Fruit fly (Drosophila melanogaster) whole organism, embryonic: ENCODE data around the gene nan.
A peak's percentile ranks its signal among the peaks of the same experiment; 100 is the strongest.

Source experiments
- Atf-2 ChIP-seq: fragments of 200-800 bp; sonication (Bioruptor generic); optimal IDR thresholded peaks from 2 replicates; lab custom pipeline; 2016; ENCODE audit warnings: missing biosample characterization, missing genetic modification characterization
- BtbVII ChIP-seq: fragments of 200-800 bp; sonication (Bioruptor generic); optimal IDR thresholded peaks from 3 replicates; lab custom pipeline; 2017; ENCODE audit warnings: missing biosample characterization, mild to moderate bottlenecking, missing genetic modification characterization
- CG10321 ChIP-seq: fragments of 200-800 bp; sonication (Bioruptor generic); IDR thresholded peaks from 2 replicates; pipeline ENCODE4 v1.3.6; 2022; ENCODE audit warnings: missing biosample characterization, missing genetic modification characterization
- CG10366 ChIP-seq: fragments of 200-800 bp; sonication (Bioruptor generic); IDR thresholded peaks from 2 replicates; pipeline ENCODE4 v1.3.6; 2022; ENCODE audit warnings: missing biosample characterization, missing genetic modification characterization
- CG11560 ChIP-seq: fragments of 200-800 bp; sonication (Bioruptor generic); IDR thresholded peaks from 3 replicates; pipeline ENCODE4 v1.3.6; 2022; ENCODE audit warnings: missing biosample characterization, missing genetic modification characterization
- CG11696 ChIP-seq: fragments of 200-800 bp; sonication (Bioruptor generic); IDR thresholded peaks from 2 replicates; pipeline ENCODE4 v1.3.6; 2022; ENCODE audit warnings: missing biosample characterization, missing genetic modification characterization
- CG12104 ChIP-seq: fragments of 200-800 bp; sonication (Bioruptor generic); optimal IDR thresholded peaks from 3 replicates; lab custom pipeline; 2016; ENCODE audit warnings: missing biosample characterization, missing genetic modification characterization
- CG13894 ChIP-seq: fragments of 200-800 bp; sonication (Bioruptor generic); optimal IDR thresholded peaks from 3 replicates; lab custom pipeline; 2018; ENCODE audit warnings: missing biosample characterization, mild to moderate bottlenecking, missing genetic modification characterization, moderate library complexity
- CG14050 ChIP-seq: fragments of 200-800 bp; sonication (Bioruptor generic); IDR thresholded peaks from 3 replicates; pipeline ENCODE4 v1.3.6; 2022; ENCODE audit warnings: missing biosample characterization, missing genetic modification characterization
- CG14860 ChIP-seq: fragments of 200-800 bp; sonication (Bioruptor generic); IDR thresholded peaks from 3 replicates; pipeline ENCODE4 v1.3.6; 2022; ENCODE audit warnings: missing biosample characterization, missing genetic modification characterization; ENCODE audit not compliant: partially characterized antibody
- CG15479 ChIP-seq: fragments of 200-800 bp; sonication (Bioruptor generic); optimal IDR thresholded peaks from 3 replicates; lab custom pipeline; 2019; ENCODE audit warnings: missing biosample characterization, mild to moderate bottlenecking, missing genetic modification characterization, moderate library complexity
- CG17359 ChIP-seq: fragments of 200-800 bp; sonication (Bioruptor generic); optimal IDR thresholded peaks from 3 replicates; lab custom pipeline; 2018; ENCODE audit warnings: missing biosample characterization, mild to moderate bottlenecking, missing genetic modification characterization, moderate library complexity
- CG1792 ChIP-seq: fragments of 200-800 bp; sonication (Bioruptor generic); optimal IDR thresholded peaks from 2 replicates; lab custom pipeline; 2016; ENCODE audit warnings: missing biosample characterization, missing genetic modification characterization
- CG1832 ChIP-seq: fragments of 200-800 bp; sonication (Bioruptor generic); optimal IDR thresholded peaks from 2 replicates; lab custom pipeline; 2017; ENCODE audit warnings: missing biosample characterization, mild to moderate bottlenecking, missing genetic modification characterization, inconsistent platforms
- CG18476 ChIP-seq: fragments of 200-800 bp; sonication (Bioruptor generic); optimal IDR thresholded peaks from 2 replicates; lab custom pipeline; 2016; ENCODE audit warnings: missing biosample characterization, mild to moderate bottlenecking, missing genetic modification characterization
- CG18764 ChIP-seq: fragments of 200-800 bp; sonication (Bioruptor generic); optimal IDR thresholded peaks from 3 replicates; lab custom pipeline; 2016; ENCODE audit warnings: missing biosample characterization, missing genetic modification characterization
- CG30403 ChIP-seq: fragments of 200-800 bp; sonication (Bioruptor generic); optimal IDR thresholded peaks from 3 replicates; lab custom pipeline; 2016; ENCODE audit warnings: missing biosample characterization, missing genetic modification characterization
- CG31441 ChIP-seq: fragments of 200-800 bp; sonication (Bioruptor generic); IDR thresholded peaks from 2 replicates; pipeline ENCODE4 v1.3.6; 2022; ENCODE audit warnings: missing biosample characterization, missing genetic modification characterization
- CG3281 ChIP-seq: fragments of 200-800 bp; sonication (Bioruptor generic); optimal IDR thresholded peaks from 3 replicates; lab custom pipeline; 2017; ENCODE audit warnings: missing biosample characterization, mild to moderate bottlenecking, missing genetic modification characterization
- CG6272 ChIP-seq: fragments of 200-800 bp; sonication (Bioruptor generic); IDR thresholded peaks from 2 replicates; pipeline ENCODE4 v1.3.6; 2022; ENCODE audit warnings: missing biosample characterization, missing genetic modification characterization
- CG9817 ChIP-seq: fragments of 200-800 bp; sonication (Bioruptor generic); optimal IDR thresholded peaks from 2 replicates; lab custom pipeline; 2018; ENCODE audit warnings: missing biosample characterization, mild to moderate bottlenecking, missing genetic modification characterization, moderate library complexity
- CG9876 ChIP-seq: fragments of 200-800 bp; sonication (Bioruptor generic); optimal IDR thresholded peaks from 2 replicates; lab custom pipeline; 2016; ENCODE audit warnings: missing biosample characterization, missing genetic modification characterization
- Dek ChIP-seq: fragments of 200-800 bp; sonication (Bioruptor generic); optimal IDR thresholded peaks from 3 replicates; lab custom pipeline; 2019; ENCODE audit warnings: missing biosample characterization, mild to moderate bottlenecking, missing genetic modification characterization, moderate library complexity
- Doc2 ChIP-seq: fragments of 200-800 bp; sonication (Bioruptor generic); IDR thresholded peaks from 2 replicates; pipeline ENCODE4 v1.3.6; 2022; ENCODE audit warnings: missing biosample characterization, missing genetic modification characterization
- Dref ChIP-seq: fragments of 200-800 bp; sonication (Bioruptor generic); IDR thresholded peaks from 2 replicates; pipeline ENCODE4 v1.3.6; 2022; ENCODE audit warnings: missing biosample characterization, missing genetic modification characterization
- H2.0 ChIP-seq: fragments of 200-800 bp; sonication (Bioruptor generic); IDR thresholded peaks from 2 replicates; pipeline ENCODE4 v1.3.6; 2022; ENCODE audit warnings: missing biosample characterization, missing genetic modification characterization
- HLHmδ ChIP-seq: fragments of 200-800 bp; sonication (Bioruptor generic); optimal IDR thresholded peaks from 2 replicates; lab custom pipeline; 2018; ENCODE audit warnings: missing biosample characterization, mild to moderate bottlenecking, missing genetic modification characterization, moderate library complexity
- Hey ChIP-seq: fragments of 200-800 bp; sonication (Bioruptor generic); optimal IDR thresholded peaks from 3 replicates; lab custom pipeline; 2018; ENCODE audit warnings: missing biosample characterization, mild to moderate bottlenecking, missing genetic modification characterization
- Sox102F ChIP-seq: fragments of 200-800 bp; sonication (Bioruptor generic); optimal IDR thresholded peaks from 2 replicates; lab custom pipeline; 2018; ENCODE audit warnings: missing biosample characterization, mild to moderate bottlenecking, missing genetic modification characterization, moderate library complexity
- TFAM ChIP-seq: fragments of 200-800 bp; sonication (Bioruptor generic); optimal IDR thresholded peaks from 2 replicates; lab custom pipeline; 2017; ENCODE audit warnings: missing biosample characterization, missing genetic modification characterization, inconsistent platforms
- ac ChIP-seq: fragments of 200-800 bp; sonication (Bioruptor generic); optimal IDR thresholded peaks from 3 replicates; lab custom pipeline; 2017; ENCODE audit warnings: missing biosample characterization, mild to moderate bottlenecking, missing genetic modification characterization
- cas ChIP-seq: fragments of 200-800 bp; sonication (Bioruptor generic); IDR thresholded peaks from 2 replicates; pipeline ENCODE4 v1.3.6; 2022; ENCODE audit warnings: missing biosample characterization, missing genetic modification characterization
- caup ChIP-seq: fragments of 200-800 bp; sonication (Bioruptor generic); optimal IDR thresholded peaks from 3 replicates; lab custom pipeline; 2017; ENCODE audit warnings: missing biosample characterization, mild to moderate bottlenecking, missing genetic modification characterization, moderate library complexity; ENCODE audit not compliant: severe bottlenecking
- cg ChIP-seq: fragments of 200-800 bp; sonication (Bioruptor generic); optimal IDR thresholded peaks from 3 replicates; lab custom pipeline; 2019; ENCODE audit warnings: missing biosample characterization, mild to moderate bottlenecking, missing genetic modification characterization, moderate library complexity
- chm ChIP-seq: fragments of 200-800 bp; sonication (Bioruptor generic); IDR thresholded peaks from 2 replicates; pipeline ENCODE4 v1.3.6; 2022; ENCODE audit warnings: missing biosample characterization, missing genetic modification characterization
- emc ChIP-seq: fragments of 200-800 bp; sonication (Bioruptor generic); optimal IDR thresholded peaks from 2 replicates; lab custom pipeline; 2016; ENCODE audit warnings: missing biosample characterization, missing genetic modification characterization
- esg ChIP-seq: fragments of 200-800 bp; sonication (Bioruptor generic); conservative IDR thresholded peaks from 2 replicates; pipeline ENCODE4 v1.3.6; 2022; ENCODE audit warnings: missing biosample characterization, missing genetic modification characterization
- ftz-f1 ChIP-seq: fragments of 200-800 bp; sonication (Bioruptor generic); optimal IDR thresholded peaks from 2 replicates; lab custom pipeline; 2016; ENCODE audit warnings: missing biosample characterization, missing genetic modification characterization
- hbn ChIP-seq: fragments of 200-800 bp; sonication (Bioruptor generic); IDR thresholded peaks from 2 replicates; pipeline ENCODE4 v1.3.6; 2022; ENCODE audit warnings: missing biosample characterization, missing genetic modification characterization; ENCODE audit not compliant: partially characterized antibody
- ind ChIP-seq: fragments of 200-800 bp; sonication (Bioruptor generic); optimal IDR thresholded peaks from 3 replicates; lab custom pipeline; 2016; ENCODE audit warnings: missing biosample characterization, missing genetic modification characterization
- jing ChIP-seq: fragments of 200-800 bp; sonication (Bioruptor generic); optimal IDR thresholded peaks from 2 replicates; lab custom pipeline; 2018; ENCODE audit warnings: missing biosample characterization, mild to moderate bottlenecking, missing genetic modification characterization
- mld ChIP-seq: fragments of 200-800 bp; sonication (Bioruptor generic); IDR thresholded peaks from 3 replicates; pipeline ENCODE4 v1.3.6; 2022; ENCODE audit warnings: missing biosample characterization, missing genetic modification characterization; ENCODE audit not compliant: partially characterized antibody
- nom ChIP-seq: fragments of 200-800 bp; sonication (Bioruptor generic); optimal IDR thresholded peaks from 2 replicates; lab custom pipeline; 2017; ENCODE audit warnings: missing biosample characterization, missing genetic modification characterization, mild to moderate bottlenecking, moderate library complexity, missing genetic modification reagents
- org-1 ChIP-seq: fragments of 200-800 bp; sonication (Bioruptor generic); optimal IDR thresholded peaks from 2 replicates; lab custom pipeline; 2017; ENCODE audit warnings: missing biosample characterization, missing genetic modification characterization
- pb ChIP-seq: fragments of 200-800 bp; sonication (Bioruptor generic); optimal IDR thresholded peaks from 3 replicates; lab custom pipeline; 2016; ENCODE audit warnings: missing biosample characterization, missing genetic modification characterization
- pnt ChIP-seq: fragments of 200-800 bp; sonication (Bioruptor generic); optimal IDR thresholded peaks from 3 replicates; lab custom pipeline; 2016; ENCODE audit warnings: missing biosample characterization, missing genetic modification characterization
- ro ChIP-seq: fragments of 200-800 bp; sonication (Bioruptor generic); IDR thresholded peaks from 2 replicates; pipeline ENCODE4 v1.3.6; 2022; ENCODE audit warnings: missing biosample characterization, missing genetic modification characterization
- tll ChIP-seq, 2 experiments: fragments of 200-800 bp in 1 of 2; fragments of >200 bp in 1 of 2; sonication (Bioruptor generic) in 1 of 2; optimal IDR thresholded peaks; 2 replicates each; lab custom pipeline; 2017 to 2019; ENCODE audit warnings: missing biosample characterization in 2 of 2, missing genetic modification characterization in 2 of 2, mild to moderate bottlenecking in 1 of 2, moderate library complexity in 1 of 2
- zen2 ChIP-seq: fragments of 200-800 bp; sonication (Bioruptor generic); IDR thresholded peaks from 3 replicates; pipeline ENCODE4 v1.3.6; 2022; ENCODE audit warnings: missing biosample characterization, missing genetic modification characterization; ENCODE audit not compliant: partially characterized antibody

Gene nan

dm6 chr3L:14189957-14190624, 643 bp upstream of the nan start (continued):
- peak; percentile 23; the same call in 1 of the 2 replicates for TF ChIP-seq CG31441 (GFP tag; lab: Robert Waterston, UW)
- TF ChIP-seq CG10366 (GFP tag; lab: Robert Waterston, UW): peak; percentile 69
- peak; percentile 40 for TF ChIP-seq CG17359 (tag; lab: Kevin White, UChicago)
- no peak for TF ChIP-seq CG1832 (GFP tag; lab: Kevin White, UChicago)
- TF ChIP-seq CG12104 (GFP tag; lab: Kevin White, UChicago): no peak
- 0 out of 3 replicates have a peak, but pooled peaks have one; percentile 28 for TF ChIP-seq CG14860 (GFP tag; lab: Robert Waterston, UW)
- peak; percentile 74 for TF ChIP-seq esg (GFP tag; lab: Robert Waterston, UW)
- TF ChIP-seq zen2 (GFP tag; lab: Robert Waterston, UW): no peak
- TF ChIP-seq pb (GFP tag; lab: Kevin White, UChicago): no peak
- TF ChIP-seq CG15479 (GFP tag; lab: Kevin White, UChicago): no peak
- TF ChIP-seq BtbVII (GFP tag; lab: Kevin White, UChicago): peak; percentile 57
- peak; percentile 80 for TF ChIP-seq H2.0 (GFP tag; lab: Robert Waterston, UW)
- peak; percentile 42 for TF ChIP-seq Sox102F (GFP tag; lab: Kevin White, UChicago)
- TF ChIP-seq Atf-2: no peak
- no peak for TF ChIP-seq Doc2 (GFP tag; lab: Robert Waterston, UW)
- no peak for TF ChIP-seq ac (GFP tag; lab: Kevin White, UChicago)
- TF ChIP-seq mld (GFP tag; lab: Robert Waterston, UW): no peak
- no peak for TF ChIP-seq HLHmδ (GFP tag; lab: Kevin White, UChicago)
- peak; percentile 18 for TF ChIP-seq CG1792 (GFP tag; lab: Kevin White, UChicago)
- TF ChIP-seq CG3281 (GFP tag; lab: Kevin White, UChicago): peak; percentile 80
- no peak for TF ChIP-seq CG9817 (tag; lab: Kevin White, UChicago)
- peak; percentile 43; the same call in 1 of the 2 replicates for TF ChIP-seq CG10321 (GFP tag; lab: Robert Waterston, UW)
- TF ChIP-seq CG30403: no peak
- TF ChIP-seq emc (GFP tag; lab: Kevin White, UChicago): peak; percentile 11
- no peak for TF ChIP-seq cg (GFP tag; lab: Kevin White, UChicago)
- no peak for TF ChIP-seq cas (GFP tag; lab: Robert Waterston, UW)
- TF ChIP-seq CG11696 (GFP tag; lab: Robert Waterston, UW): no peak; the same call in 1 of the 2 replicates
- peak; percentile 90 for TF ChIP-seq chm
- TF ChIP-seq ftz-f1 (GFP tag; lab: Kevin White, UChicago): no peak
- no peak for TF ChIP-seq nom (GFP tag; lab: Kevin White, UChicago)
- TF ChIP-seq jing (GFP tag; lab: Kevin White, UChicago): no peak
- peak; percentile 59 for TF ChIP-seq caup (GFP tag; lab: Kevin White, UChicago)
- TF ChIP-seq CG13894: no peak
- no peak for TF ChIP-seq pnt (GFP tag; lab: Kevin White, UChicago)
- no peak for TF ChIP-seq TFAM (GFP tag; lab: Kevin White, UChicago)
- no peak; the same call in 1 of the 2 replicates for TF ChIP-seq hbn (GFP tag; lab: Robert Waterston, UW)
- TF ChIP-seq org-1: no peak
- TF ChIP-seq CG6272 (GFP tag; lab: Robert Waterston, UW): no peak; the same call in 1 of the 2 replicates
- no peak for TF ChIP-seq Hey (tag; lab: Kevin White, UChicago)
- TF ChIP-seq ro: no peak
- peak; percentile 21 for TF ChIP-seq CG18764 (GFP tag; lab: Kevin White, UChicago)
- TF ChIP-seq Dek (tag; lab: Kevin White, UChicago): no peak
- peak; percentile 45 for TF ChIP-seq ind (GFP tag; lab: Kevin White, UChicago)
- peak; percentile 88 for TF ChIP-seq Dref (GFP tag; lab: Robert Waterston, UW)
- no peak for TF ChIP-seq CG9876
- TF ChIP-seq tll (GFP tag; optimal IDR thresholded peaks at IDR 0.05; lab: Kevin White, UChicago): peak in 1 of 2 experiments; percentile 9
- TF ChIP-seq CG11560 (tag; lab: Robert Waterston, UW): peak; percentile 96; the same call in 2 of the 3 replicates
- TF ChIP-seq CG14050 (GFP tag; lab: Robert Waterston, UW): peak; percentile 66
- peak; percentile 51 for TF ChIP-seq CG18476 (GFP tag; lab: Kevin White, UChicago)
